Fruit fly (Drosophila melanogaster) whole organism, prepupa: Measurements from ENCODE around the gene Ctns.

ENCODE experiments used
- CG10631 ChIP-seq: fragments of 200-800 bp; sonication (Bioruptor generic); optimal IDR thresholded peaks from 2 replicates; lab custom pipeline; 2016; ENCODE audit warnings: missing biosample characterization, missing genetic modification characterization
- CG11294 ChIP-seq: fragments of 200-800 bp; sonication (Bioruptor generic); IDR thresholded peaks from 2 replicates; pipeline ENCODE4 v1.3.6; 2022; ENCODE audit warnings: missing biosample characterization, missing genetic modification characterization
- CG11762 ChIP-seq: fragments of 200-800 bp; sonication (Bioruptor generic); optimal IDR thresholded peaks from 3 replicates; lab custom pipeline; 2016; ENCODE audit warnings: missing biosample characterization, missing genetic modification characterization; ENCODE audit not compliant: insufficient read depth
- CG11902 ChIP-seq: fragments of 200-800 bp; sonication (Bioruptor generic); optimal IDR thresholded peaks from 3 replicates; lab custom pipeline; 2016; ENCODE audit warnings: missing biosample characterization, missing genetic modification characterization
- CG15336 ChIP-seq: fragments of 200-800 bp; sonication (Bioruptor generic); IDR thresholded peaks from 2 replicates; pipeline ENCODE4 v1.3.6; 2022; ENCODE audit warnings: missing biosample characterization, missing genetic modification characterization
- CG1621 ChIP-seq: fragments of 200-800 bp; sonication (Bioruptor generic); optimal IDR thresholded peaks from 3 replicates; lab custom pipeline; 2018; ENCODE audit warnings: missing biosample characterization, mild to moderate bottlenecking, missing genetic modification characterization
- CG16779 ChIP-seq: fragments of 200-800 bp; sonication (Bioruptor generic); optimal IDR thresholded peaks from 3 replicates; lab custom pipeline; 2017; ENCODE audit warnings: missing biosample characterization, mild to moderate bottlenecking, missing genetic modification characterization
- CG31627 ChIP-seq: fragments of 200-800 bp; sonication (Bioruptor generic); optimal IDR thresholded peaks from 3 replicates; lab custom pipeline; 2016; ENCODE audit warnings: missing biosample characterization, missing genetic modification characterization
- CG32006 ChIP-seq: fragments of 200-800 bp; sonication (Bioruptor generic); optimal IDR thresholded peaks from 3 replicates; lab custom pipeline; 2017; ENCODE audit warnings: missing biosample characterization, mild to moderate bottlenecking, missing genetic modification characterization
- CG34406 ChIP-seq: fragments of 200-800 bp; sonication (Bioruptor generic); optimal IDR thresholded peaks from 3 replicates; lab custom pipeline; 2016; ENCODE audit warnings: missing biosample characterization, missing genetic modification characterization
- CG4318 ChIP-seq: fragments of 200-800 bp; sonication (Bioruptor generic); optimal IDR thresholded peaks from 3 replicates; lab custom pipeline; 2017; ENCODE audit warnings: missing biosample characterization, mild to moderate bottlenecking, missing genetic modification characterization
- CG6276 ChIP-seq: fragments of 200-800 bp; sonication (Bioruptor generic); optimal IDR thresholded peaks from 2 replicates; lab custom pipeline; 2017; ENCODE audit warnings: missing biosample characterization, mild to moderate bottlenecking, missing genetic modification characterization
- CG6808 ChIP-seq: fragments of 200-800 bp; sonication (Bioruptor generic); optimal IDR thresholded peaks from 3 replicates; lab custom pipeline; 2017; ENCODE audit warnings: missing biosample characterization, missing genetic modification characterization, mild to moderate bottlenecking, moderate library complexity, missing genetic modification reagents
- CG6854 ChIP-seq: fragments of 200-800 bp; sonication (Bioruptor generic); optimal IDR thresholded peaks from 2 replicates; lab custom pipeline; 2017; ENCODE audit warnings: missing biosample characterization, mild to moderate bottlenecking, missing genetic modification characterization
- CG7368 ChIP-seq: fragments of 200-800 bp; sonication (Bioruptor generic); optimal IDR thresholded peaks from 3 replicates; lab custom pipeline; 2016; ENCODE audit warnings: missing biosample characterization, missing genetic modification characterization
- CG8119 ChIP-seq: fragments of 200-800 bp; sonication (Bioruptor generic); IDR thresholded peaks from 3 replicates; pipeline ENCODE4 v1.3.6; 2022; ENCODE audit warnings: missing biosample characterization, missing genetic modification characterization
- CG8319 ChIP-seq: fragments of 200-800 bp; sonication (Bioruptor generic); optimal IDR thresholded peaks from 3 replicates; lab custom pipeline; 2016; ENCODE audit warnings: missing biosample characterization, missing genetic modification characterization
- CG8632 ChIP-seq: fragments of 200-800 bp; sonication (Bioruptor generic); optimal IDR thresholded peaks from 3 replicates; lab custom pipeline; 2016; ENCODE audit warnings: missing biosample characterization, missing genetic modification characterization
- Eip78C ChIP-seq: fragments of 200-800 bp; sonication (Bioruptor generic); peaks from one replicate; lab custom pipeline; 2016; ENCODE audit warnings: missing biosample characterization, missing genetic modification characterization
- Eip93F ChIP-seq: fragments of 200-800 bp; sonication (Bioruptor generic); optimal IDR thresholded peaks from 2 replicates; lab custom pipeline; 2016; ENCODE audit warnings: missing biosample characterization, mild to moderate bottlenecking, missing genetic modification characterization
- Gug ChIP-seq: fragments of 200-800 bp; sonication (Bioruptor generic); IDR thresholded peaks from 2 replicates; pipeline ENCODE4 v1.3.6; 2022; ENCODE audit warnings: missing biosample characterization, missing genetic modification characterization
- Hr38 ChIP-seq: sonication (Bioruptor generic); optimal IDR thresholded peaks from 2 replicates; lab custom pipeline; 2016; ENCODE audit warnings: missing biosample characterization, missing genetic modification characterization
- Hr39 ChIP-seq: fragments of 200-800 bp; sonication (Bioruptor generic); optimal IDR thresholded peaks from 2 replicates; lab custom pipeline; 2016; ENCODE audit warnings: missing biosample characterization, missing genetic modification characterization
- Hr4 ChIP-seq: fragments of 200-800 bp; sonication (Bioruptor generic); optimal IDR thresholded peaks from 3 replicates; lab custom pipeline; 2016; ENCODE audit warnings: missing biosample characterization, missing genetic modification characterization
- Lpt ChIP-seq: fragments of 200-800 bp; sonication (Bioruptor generic); optimal IDR thresholded peaks from 3 replicates; lab custom pipeline; 2016; ENCODE audit warnings: missing biosample characterization, missing genetic modification characterization
- Met ChIP-seq: fragments of 200-800 bp; sonication (Bioruptor generic); optimal IDR thresholded peaks from 3 replicates; lab custom pipeline; 2016; ENCODE audit warnings: missing biosample characterization, missing genetic modification characterization
- Smox ChIP-seq: fragments of 200-800 bp; sonication (Bioruptor generic); optimal IDR thresholded peaks from 3 replicates; lab custom pipeline; 2016; ENCODE audit warnings: missing biosample characterization, missing genetic modification characterization
- Sox102F ChIP-seq: fragments of 200-800 bp; sonication (Bioruptor generic); optimal IDR thresholded peaks from 2 replicates; lab custom pipeline; 2016; ENCODE audit warnings: missing biosample characterization, mild to moderate bottlenecking, missing genetic modification characterization
- Sox15 ChIP-seq: fragments of 200-800 bp; sonication (Bioruptor generic); optimal IDR thresholded peaks from 3 replicates; lab custom pipeline; 2016; ENCODE audit warnings: missing biosample characterization, missing genetic modification characterization
- acj6 ChIP-seq: fragments of 200-800 bp; sonication (Bioruptor generic); optimal IDR thresholded peaks from 3 replicates; lab custom pipeline; 2016; ENCODE audit warnings: missing biosample characterization, missing genetic modification characterization
- cyc ChIP-seq: fragments of 200-800 bp; sonication (Bioruptor generic); optimal IDR thresholded peaks from 3 replicates; lab custom pipeline; 2016; ENCODE audit warnings: missing biosample characterization, missing genetic modification characterization
- dsx ChIP-seq: fragments of 200-800 bp; optimal IDR thresholded peaks from 3 replicates; lab custom pipeline; 2019; ENCODE audit warnings: missing biosample characterization, mild to moderate bottlenecking, missing genetic modification characterization, moderate library complexity; ENCODE audit not compliant: poor library complexity, severe bottlenecking
- fd59A ChIP-seq: fragments of 200-800 bp; sonication (Bioruptor generic); optimal IDR thresholded peaks from 2 replicates; lab custom pipeline; 2017; ENCODE audit warnings: missing biosample characterization, mild to moderate bottlenecking, missing genetic modification characterization, missing genetic modification reagents
- fkh ChIP-seq: fragments of 200-800 bp; sonication (Bioruptor generic); optimal IDR thresholded peaks from 3 replicates; lab custom pipeline; 2017; ENCODE audit warnings: missing biosample characterization, mild to moderate bottlenecking, missing genetic modification characterization, moderate library complexity
- lz ChIP-seq: fragments of 200-800 bp; sonication (Bioruptor generic); optimal IDR thresholded peaks from 3 replicates; lab custom pipeline; 2016; ENCODE audit warnings: missing biosample characterization, missing genetic modification characterization
- net ChIP-seq: fragments of 200-800 bp; sonication (Bioruptor generic); optimal IDR thresholded peaks from 3 replicates; lab custom pipeline; 2016; ENCODE audit warnings: missing biosample characterization, missing genetic modification characterization
- pdm3 ChIP-seq: fragments of 200-800 bp; sonication (Bioruptor generic); optimal IDR thresholded peaks from 3 replicates; lab custom pipeline; 2016; ENCODE audit warnings: missing biosample characterization, missing genetic modification characterization
- salr ChIP-seq, 2 experiments: fragments of 200-800 bp; sonication (Bioruptor generic); optimal IDR thresholded peaks; 3 replicates each; lab custom pipeline; 2016 to 2018; ENCODE audit warnings: missing biosample characterization in 2 of 2, missing genetic modification characterization in 2 of 2, mild to moderate bottlenecking in 1 of 2
- spab ChIP-seq: fragments of 200-800 bp; sonication (Bioruptor generic); optimal IDR thresholded peaks from 2 replicates; lab custom pipeline; 2017; ENCODE audit warnings: missing biosample characterization, mild to moderate bottlenecking, missing genetic modification characterization, missing genetic modification reagents
- svp ChIP-seq: fragments of 200-800 bp; sonication (Bioruptor generic); peaks from one replicate; lab custom pipeline; 2016; ENCODE audit warnings: missing biosample characterization, missing genetic modification characterization
- topi ChIP-seq: fragments of 200-800 bp; sonication (Bioruptor generic); optimal IDR thresholded peaks from 3 replicates; lab custom pipeline; 2016; ENCODE audit warnings: missing biosample characterization, missing genetic modification characterization
- vri ChIP-seq: fragments of 200-800 bp; sonication (Bioruptor generic); optimal IDR thresholded peaks from 3 replicates; lab custom pipeline; 2016; ENCODE audit warnings: missing biosample characterization, mild to moderate bottlenecking, missing genetic modification characterization

Gene Ctns

dm6 chr3R:23091586-23092228 lies 32.9 kb upstream of the Ctns start, which contains the start of the genes CG17110 and CG6726:
Gene CG17110 (plus strand): TSS chr3R:23091724.
Gene CG6726 (plus strand): TSS chr3R:23091724.
- TF ChIP-seq fkh (GFP tag; lab: Kevin White, UChicago) (peak; percentile 72), svp (GFP tag; lab: Kevin White, UChicago) (peak; percentile 97), CG11762 (GFP tag; lab: Kevin White, UChicago) (no peak), Hr39 (GFP tag; lab: Kevin White, UChicago) (no peak), CG4318 (GFP tag; lab: Kevin White, UChicago) (no peak), vri (GFP tag; lab: Kevin White, UChicago) (peak; percentile 30), CG6276 (GFP tag; lab: Kevin White, UChicago) (peak; percentile 4)

dm6 chr3R:23088252-23088651 lies 29.5 kb upstream of the Ctns start:
- TF ChIP-seq CG8319 (GFP tag; lab: Kevin White, UChicago) = no peak
- TF ChIP-seq CG31627 (GFP tag; lab: Kevin White, UChicago) = no peak
- TF ChIP-seq pdm3 (GFP tag; lab: Kevin White, UChicago) = no peak
- TF ChIP-seq CG8119 = no peak
- TF ChIP-seq cyc (GFP tag; lab: Kevin White, UChicago) = no peak
- TF ChIP-seq CG4318 (GFP tag; lab: Kevin White, UChicago) = no peak
- no peak for TF ChIP-seq Met (GFP tag; lab: Kevin White, UChicago)
- TF ChIP-seq lz = no peak
- TF ChIP-seq CG11902 (GFP tag; lab: Kevin White, UChicago) = no peak
- no peak for TF ChIP-seq Lpt (GFP tag; lab: Kevin White, UChicago)
- no peak for TF ChIP-seq CG6808 (GFP tag; lab: Kevin White, UChicago)
- TF ChIP-seq dsx (GFP tag; lab: Kevin White, UChicago) = no peak
- no peak for TF ChIP-seq CG34406 (GFP tag; lab: Kevin White, UChicago)
- TF ChIP-seq spab (GFP tag; lab: Kevin White, UChicago) = no peak
- TF ChIP-seq CG32006 (GFP tag; lab: Kevin White, UChicago) = no peak

DNA sequence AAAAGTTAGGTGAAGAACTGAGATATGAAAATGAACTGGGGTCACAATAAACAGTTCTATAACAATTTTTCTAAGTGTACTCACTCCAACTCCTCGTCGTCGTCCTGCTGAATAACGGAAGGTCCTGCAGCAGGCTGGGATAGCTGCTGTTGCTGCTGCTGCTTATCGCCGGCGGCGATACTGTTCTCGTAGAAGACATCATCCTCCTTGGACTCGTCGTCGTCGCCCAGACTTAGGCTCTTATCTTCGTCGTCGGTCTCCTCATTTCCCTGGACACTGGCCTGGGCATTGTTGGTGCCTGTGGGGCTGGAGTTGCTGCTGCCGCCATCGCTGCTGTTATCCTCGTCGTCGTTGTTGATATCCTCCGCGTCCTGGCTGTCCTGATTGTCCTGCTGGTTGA lies 22.5 kb upstream of the Ctns start:
- peak; percentile 45 for TF ChIP-seq svp (GFP tag; lab: Kevin White, UChicago)
- TF ChIP-seq CG15336 = no peak

dm6 chr3R:23074480-23074879 lies 15.7 kb upstream of the Ctns start:
- TF ChIP-seq spab (GFP tag; lab: Kevin White, UChicago) = no peak
- TF ChIP-seq lz = no peak
- no peak for TF ChIP-seq CG6854 (GFP tag; lab: Kevin White, UChicago)
- TF ChIP-seq Hr38 = no peak
- no peak for TF ChIP-seq CG1621
- no peak for TF ChIP-seq net
- no peak for TF ChIP-seq Hr4 (GFP tag; lab: Kevin White, UChicago)
- TF ChIP-seq Eip78C (GFP tag; lab: Kevin White, UChicago) = no peak
- TF ChIP-seq Sox15 = no peak
- TF ChIP-seq Eip93F (GFP tag; lab: Kevin White, UChicago) = no peak

- TF ChIP-seq Hr38 = no peak
- TF ChIP-seq Eip78C (GFP tag; lab: Kevin White, UChicago) = no peak
- TF ChIP-seq dsx (GFP tag; lab: Kevin White, UChicago) = no peak
- no peak for TF ChIP-seq topi (GFP tag; lab: Kevin White, UChicago)
- no peak for TF ChIP-seq net
- TF ChIP-seq CG32006 (GFP tag; lab: Kevin White, UChicago) = peak; percentile 49
- no peak for TF ChIP-seq fd59A (GFP tag; lab: Kevin White, UChicago)
- peak; percentile 46 for TF ChIP-seq svp (GFP tag; lab: Kevin White, UChicago)
- no peak for TF ChIP-seq CG8632 (GFP tag; lab: Kevin White, UChicago)
- no peak for TF ChIP-seq CG11294
- no peak for TF ChIP-seq CG6276 (GFP tag; lab: Kevin White, UChicago)
- no peak for TF ChIP-seq Gug (GFP tag; lab: Robert Waterston, UW)
- peak; percentile 7 for TF ChIP-seq CG10631 (GFP tag; lab: Kevin White, UChicago)
- no peak for TF ChIP-seq Sox102F (GFP tag; lab: Kevin White, UChicago)
- TF ChIP-seq CG7368 (GFP tag; lab: Kevin White, UChicago) = no peak
- no peak for TF ChIP-seq acj6 (GFP tag; lab: Kevin White, UChicago)
- TF ChIP-seq salr (GFP tag; optimal IDR thresholded peaks at IDR 0.05; lab: Kevin White, UChicago) = no peak
- no peak for TF ChIP-seq CG4318 (GFP tag; lab: Kevin White, UChicago)
- TF ChIP-seq Smox (GFP tag; lab: Kevin White, UChicago) = peak; percentile 4
- TF ChIP-seq CG6808 (GFP tag; lab: Kevin White, UChicago) = no peak
- no peak for TF ChIP-seq CG11762 (GFP tag; lab: Kevin White, UChicago)
- no peak for TF ChIP-seq CG16779 (tag; lab: Kevin White, UChicago)
Measured at dm6 chr3R:23067209-23067826, 8.6 kb upstream of the Ctns start, which contains the start of gene CG17111. Gene CG17111 (minus strand): TSS chr3R:23067259.
